Worm (Caenorhabditis elegans) whole organism, L1 larva: ENCODE data around the gene ZC84.7.
A peak's percentile ranks its signal among the peaks of the same experiment; 100 is the strongest.

Experiments
- lin-39 ChIP-seq: fragments of 150-350 bp; optimal IDR thresholded peaks from 2 replicates; lab custom pipeline; 2014; ENCODE audit warnings: missing biosample characterization, missing genetic modification reagents, missing genetic modification characterization
- skn-1 ChIP-seq: fragments of 150-350 bp; optimal IDR thresholded peaks from 2 replicates; lab custom pipeline; 2014; ENCODE audit warnings: missing biosample characterization, missing genetic modification characterization

DNA sequence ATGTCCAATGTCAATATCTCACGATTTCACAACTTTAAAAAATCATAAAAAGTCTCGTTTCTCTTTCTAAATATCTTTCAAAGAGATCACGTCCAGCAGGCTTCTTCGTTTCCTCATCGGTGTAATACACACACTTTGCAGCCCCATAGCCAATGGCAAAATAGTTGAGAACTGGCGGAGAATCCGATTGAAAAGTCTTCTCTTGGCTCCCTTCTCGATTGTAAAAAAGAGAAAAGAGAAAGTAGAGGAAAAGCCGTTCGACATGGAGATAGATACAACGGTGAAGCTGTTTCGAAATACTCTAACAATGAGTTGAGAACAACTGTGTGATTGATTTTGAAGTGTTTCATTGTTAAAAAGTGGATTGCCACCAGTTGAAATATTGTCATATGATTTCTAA lies 34.0 kb upstream of the ZC84.7 start:
- TF ChIP-seq lin-39 (tag; lab: Kevin White, UChicago) (peak; percentile 4), skn-1 (tag; lab: Kevin White, UChicago) (no peak)
